Worm (Caenorhabditis elegans): Measurements from ENCODE around the gene R02F11.1.

ce11 chrV:4791569-4791968, 9.3 kb upstream of the R02F11.1 start, which contains the start of gene R02F11.11:
- TF ChIP-seq lsy-2 (tag; optimal IDR thresholded peaks at IDR 0.05) = no peak
- no peak for TF ChIP-seq ama-1 (optimal IDR thresholded peaks at IDR 0.05)
- no peak for TF ChIP-seq nhr-237 (tag; optimal IDR thresholded peaks at IDR 0.05)
- no peak for TF ChIP-seq nhr-25 (tag; optimal IDR thresholded peaks at IDR 0.05)

Data from whole organism, L2 larva.